Worm (Caenorhabditis elegans) whole organism, young adult: ENCODE data around the gene Y47D3B.12.

Source experiments
- B0035.1 ChIP-seq: sonication (generic microtip); optimal IDR thresholded peaks from 2 replicates; lab custom pipeline; 2016; ENCODE audit warnings: missing genetic modification characterization, mild to moderate bottlenecking, missing compliant biosample characterization, missing genotype, missing genetic modification reagents
- B0261.1 ChIP-seq: sonication (generic microtip); optimal IDR thresholded peaks from 2 replicates; lab custom pipeline; 2016; ENCODE audit warnings: mild to moderate bottlenecking, missing genetic modification characterization, moderate library complexity, missing compliant biosample characterization
- C17E4.6 ChIP-seq: fragments of 200-800 bp; sonication (Bioruptor generic); IDR thresholded peaks from 2 replicates; pipeline ENCODE4 v1.3.6; 2022; ENCODE audit warnings: missing genetic modification reagents, missing genetic modification characterization, missing compliant biosample characterization
- F39B2.1 ChIP-seq: fragments of 200-800 bp; sonication (Bioruptor generic); IDR thresholded peaks from 2 replicates; pipeline ENCODE4 v1.3.6; 2022; ENCODE audit warnings: missing genetic modification reagents, missing genetic modification characterization, missing compliant biosample characterization
- F49E8.2 ChIP-seq: sonication (generic microtip); optimal IDR thresholded peaks from 3 replicates; lab custom pipeline; 2017; ENCODE audit warnings: missing genetic modification characterization, mild to moderate bottlenecking, missing compliant biosample characterization, antibody characterized with exemption, moderate library complexity; ENCODE audit not compliant: insufficient read depth
- F52B5.7 ChIP-seq: sonication (generic microtip); optimal IDR thresholded peaks from 2 replicates; lab custom pipeline; 2016; ENCODE audit warnings: mild to moderate bottlenecking, missing genetic modification characterization, missing compliant biosample characterization
- K11D2.4 ChIP-seq: fragments of 200-800 bp; sonication (Bioruptor generic); IDR thresholded peaks from 2 replicates; pipeline ENCODE4 v1.3.6; 2022; ENCODE audit warnings: missing genetic modification reagents, missing genetic modification characterization, missing compliant biosample characterization
- K12H6.12 ChIP-seq: fragments of 200-800 bp; sonication (Bioruptor generic); optimal IDR thresholded peaks from 2 replicates; lab custom pipeline; 2018; ENCODE audit warnings: mild to moderate bottlenecking, missing genetic modification characterization, missing compliant biosample characterization
- T26A5.8 ChIP-seq: sonication (generic microtip); optimal IDR thresholded peaks from 2 replicates; lab custom pipeline; 2016; ENCODE audit warnings: missing genetic modification characterization, missing compliant biosample characterization
- Y95B8A.8 ChIP-seq: fragments of 200-800 bp; sonication (Bioruptor generic); IDR thresholded peaks from 2 replicates; pipeline ENCODE4 v1.3.6; 2022; ENCODE audit warnings: missing genetic modification reagents, missing genetic modification characterization, missing compliant biosample characterization
- ZK185.1 ChIP-seq: sonication (generic microtip); optimal IDR thresholded peaks from 2 replicates; lab custom pipeline; 2016; ENCODE audit warnings: mild to moderate bottlenecking, missing genetic modification characterization, missing compliant biosample characterization; ENCODE audit not compliant: poor library complexity, severe bottlenecking
- aptf-3 ChIP-seq: fragments of 200-800 bp; sonication (Bioruptor generic); IDR thresholded peaks from 2 replicates; pipeline ENCODE4 v1.3.6; 2022; ENCODE audit warnings: missing genetic modification characterization, missing compliant biosample characterization
- athp-1 ChIP-seq: sonication (generic microtip); optimal IDR thresholded peaks from 2 replicates; lab custom pipeline; 2017; ENCODE audit warnings: mild to moderate bottlenecking, missing genetic modification characterization, missing compliant biosample characterization
- attf-3 ChIP-seq: fragments of 200-800 bp; sonication (Bioruptor generic); conservative IDR thresholded peaks from 2 replicates; pipeline ENCODE4 v1.3.6; 2022; ENCODE audit warnings: missing genetic modification reagents, missing genetic modification characterization, missing compliant biosample characterization
- bed-2 ChIP-seq: fragments of 200-800 bp; sonication (Bioruptor generic); IDR thresholded peaks from 2 replicates; pipeline ENCODE4 v1.3.6; 2022; ENCODE audit warnings: missing genetic modification reagents, missing genetic modification characterization, missing compliant biosample characterization
- ceh-58 ChIP-seq: fragments of 200-800 bp; sonication (Bioruptor generic); IDR thresholded peaks from 2 replicates; pipeline ENCODE4 v1.3.6; 2022; ENCODE audit warnings: missing genetic modification characterization, missing compliant biosample characterization
- ceh-91 ChIP-seq: fragments of 200-800 bp; sonication (Bioruptor generic); IDR thresholded peaks from 2 replicates; pipeline ENCODE4 v1.3.6; 2022; ENCODE audit warnings: missing genetic modification reagents, missing genetic modification characterization, missing compliant biosample characterization
- chd-7 ChIP-seq: sonication (generic microtip); optimal IDR thresholded peaks from 2 replicates; lab custom pipeline; 2016; ENCODE audit warnings: mild to moderate bottlenecking, missing genetic modification characterization, moderate library complexity, missing compliant biosample characterization
- egrh-3 ChIP-seq: fragments of 200-800 bp; sonication (Bioruptor generic); IDR thresholded peaks from 2 replicates; pipeline ENCODE4 v1.3.6; 2022; ENCODE audit warnings: missing genetic modification reagents, missing genetic modification characterization, missing compliant biosample characterization
- ekl-4 ChIP-seq: fragments of 200-800 bp; sonication (Bioruptor generic); IDR thresholded peaks from 2 replicates; pipeline ENCODE4 v1.3.6; 2022; ENCODE audit warnings: missing genetic modification reagents, missing genetic modification characterization, missing compliant biosample characterization
- hlh-26 ChIP-seq: fragments of 200-800 bp; sonication (Bioruptor generic); conservative IDR thresholded peaks from 2 replicates; pipeline ENCODE4 v1.3.6; 2022; ENCODE audit warnings: missing genetic modification reagents, missing genetic modification characterization, missing compliant biosample characterization
- hsf-1 ChIP-seq: fragments of 200-800 bp; sonication (Bioruptor generic); IDR thresholded peaks from 2 replicates; pipeline ENCODE4 v1.3.6; 2022; ENCODE audit warnings: missing genetic modification reagents, missing genetic modification characterization, missing compliant biosample characterization
- lag-1 ChIP-seq: fragments of 200-800 bp; sonication (Bioruptor generic); IDR thresholded peaks from 2 replicates; pipeline ENCODE4 v1.3.6; 2022; ENCODE audit warnings: missing genetic modification reagents, missing genetic modification characterization, missing compliant biosample characterization
- lin-54 ChIP-seq: fragments of 200-800 bp; sonication (Bioruptor generic); optimal IDR thresholded peaks from 2 replicates; lab custom pipeline; 2018; ENCODE audit warnings: mild to moderate bottlenecking, missing genetic modification characterization, missing compliant biosample characterization
- lsy-27 ChIP-seq: sonication (generic microtip); optimal IDR thresholded peaks from 2 replicates; lab custom pipeline; 2017; ENCODE audit warnings: missing genetic modification characterization, mild to moderate bottlenecking, missing compliant biosample characterization, antibody characterized with exemption, missing genotype, borderline replicate concordance; ENCODE audit not compliant: insufficient read depth
- madf-6 ChIP-seq: fragments of 200-800 bp; sonication (Bioruptor generic); IDR thresholded peaks from 2 replicates; pipeline ENCODE4 v1.3.6; 2022; ENCODE audit warnings: missing genetic modification reagents, missing genetic modification characterization, missing compliant biosample characterization
- mel-28 ChIP-seq: sonication (generic microtip); optimal IDR thresholded peaks from 2 replicates; lab custom pipeline; 2016; ENCODE audit warnings: borderline replicate concordance, mild to moderate bottlenecking, missing genetic modification characterization, missing compliant biosample characterization
- nfya-1 ChIP-seq: sonication (generic microtip); optimal IDR thresholded peaks from 2 replicates; lab custom pipeline; 2017; ENCODE audit warnings: antibody characterized with exemption, missing compliant biosample characterization, missing genetic modification characterization, borderline replicate concordance; ENCODE audit not compliant: insufficient read depth
- nhr-179 ChIP-seq: sonication (generic microtip); optimal IDR thresholded peaks from 2 replicates; lab custom pipeline; 2016; ENCODE audit warnings: mild to moderate bottlenecking, missing genetic modification characterization, missing compliant biosample characterization
- nhr-27 ChIP-seq: fragments of 200-800 bp; sonication (Bioruptor generic); optimal IDR thresholded peaks from 2 replicates; lab custom pipeline; 2018; ENCODE audit warnings: mild to moderate bottlenecking, missing genetic modification characterization, moderate library complexity, missing compliant biosample characterization
- pha-4 ChIP-seq: fragments of 150-350 bp; sonication (generic microtip); optimal IDR thresholded peaks from 2 replicates; lab custom pipeline; 2014; ENCODE audit warnings: missing biosample characterization, missing genetic modification reagents, missing genetic modification characterization
- rcor-1 ChIP-seq: fragments of 200-800 bp; sonication (Bioruptor generic); IDR thresholded peaks from 2 replicates; pipeline ENCODE4 v1.3.6; 2022; ENCODE audit warnings: missing genetic modification reagents, missing genetic modification characterization, missing compliant biosample characterization
- rpc-1 ChIP-seq, 2 experiments: fragments of 150-350 bp in 1 of 2; sonication (generic microtip) in 1 of 2; optimal IDR thresholded peaks; 2 replicates each; lab custom pipeline; 2014 to 2018; ENCODE audit warnings: missing biosample characterization in 1 of 2, missing genetic modification characterization in 1 of 2, missing genetic modification reagents in 1 of 2, missing genotype in 1 of 2
- tbp1 ChIP-seq: fragments of 200-800 bp; sonication (Bioruptor generic); optimal IDR thresholded peaks from 2 replicates; lab custom pipeline; 2018; ENCODE audit warnings: mild to moderate bottlenecking, missing genetic modification characterization, missing compliant biosample characterization
- unc-62 ChIP-seq: fragments of 150-350 bp; optimal IDR thresholded peaks from 2 replicates; lab custom pipeline; 2014; ENCODE audit warnings: missing biosample characterization, missing genetic modification reagents, missing genetic modification characterization
- zfh-2 ChIP-seq: fragments of 200-800 bp; sonication (Bioruptor generic); conservative IDR thresholded peaks from 2 replicates; pipeline ENCODE4 v1.3.6; 2022; ENCODE audit warnings: missing genetic modification reagents, missing genetic modification characterization, missing compliant biosample characterization
- ztf-18 ChIP-seq: sonication (generic microtip); optimal IDR thresholded peaks from 2 replicates; lab custom pipeline; 2016; ENCODE audit warnings: missing genotype, mild to moderate bottlenecking, missing genetic modification characterization, missing compliant biosample characterization
- ztf-25 ChIP-seq: fragments of 200-800 bp; sonication (Bioruptor generic); IDR thresholded peaks from 2 replicates; pipeline ENCODE4 v1.3.6; 2022; ENCODE audit warnings: missing genetic modification reagents, missing genetic modification characterization, missing compliant biosample characterization
- ztf-26 ChIP-seq: sonication (generic microtip); optimal IDR thresholded peaks from 2 replicates; lab custom pipeline; 2017; ENCODE audit warnings: missing genetic modification characterization, missing compliant biosample characterization

Y47D3B.12 gene

DNA sequence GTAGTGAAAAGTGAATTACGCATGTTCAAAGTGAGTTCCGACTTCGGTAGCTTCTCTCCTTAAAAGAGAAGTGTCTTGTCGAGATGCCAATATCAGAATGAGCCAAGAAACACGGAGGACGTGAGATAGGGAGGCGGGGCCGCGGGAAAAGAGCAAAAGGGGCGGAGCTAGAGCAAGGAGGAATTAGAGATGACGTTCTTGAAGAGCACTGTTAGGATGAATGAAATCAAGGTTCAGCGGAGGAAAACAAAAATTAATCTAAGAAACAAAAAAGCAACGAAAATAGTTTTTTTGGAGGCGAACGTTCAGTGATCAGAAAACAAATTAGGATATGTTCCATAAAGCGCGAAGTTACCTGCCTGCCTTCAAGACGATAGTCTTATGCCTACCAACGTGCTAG lies 9.7 kb upstream of the Y47D3B.12 start, which contains the start of gene nlp-21:
nlp-21 (minus strand) TSS at position 101 of the 400 bp plus-strand sequence.
- no peak for TF ChIP-seq K11D2.4 (GFP tag; lab: Robert Waterston, UW)
- no peak for TF ChIP-seq attf-3 (GFP tag; lab: Robert Waterston, UW)
- no peak for TF ChIP-seq lag-1 (GFP tag; lab: Robert Waterston, UW)
- TF ChIP-seq madf-6: no peak
- no peak for TF ChIP-seq C17E4.6
- no peak for TF ChIP-seq T26A5.8
- TF ChIP-seq hsf-1 (GFP tag; lab: Robert Waterston, UW): no peak
- no peak for TF ChIP-seq B0261.1
- TF ChIP-seq unc-62: no peak
- no peak for TF ChIP-seq rpc-1 (optimal IDR thresholded peaks at IDR 0.05; lab: Kevin White, UChicago)
- TF ChIP-seq rpc-1 (tag; optimal IDR thresholded peaks at IDR 0.05; lab: Kevin White, UChicago): no peak
- no peak for TF ChIP-seq ztf-18 (tag; lab: Kevin White, UChicago)
- TF ChIP-seq pha-4 (tag; lab: Kevin White, UChicago): no peak
- no peak for TF ChIP-seq K12H6.12
- no peak for TF ChIP-seq nfya-1 (tag; lab: Kevin White, UChicago)
- TF ChIP-seq nhr-179 (tag; lab: Kevin White, UChicago): no peak
- no peak for TF ChIP-seq athp-1 (tag; lab: Kevin White, UChicago)
- no peak for TF ChIP-seq F52B5.7 (tag; lab: Kevin White, UChicago)
- no peak for TF ChIP-seq mel-28 (tag; lab: Kevin White, UChicago)
- TF ChIP-seq Y95B8A.8 (GFP tag; lab: Robert Waterston, UW): no peak
- TF ChIP-seq, all 124 proteins: peak for 0

DNA sequence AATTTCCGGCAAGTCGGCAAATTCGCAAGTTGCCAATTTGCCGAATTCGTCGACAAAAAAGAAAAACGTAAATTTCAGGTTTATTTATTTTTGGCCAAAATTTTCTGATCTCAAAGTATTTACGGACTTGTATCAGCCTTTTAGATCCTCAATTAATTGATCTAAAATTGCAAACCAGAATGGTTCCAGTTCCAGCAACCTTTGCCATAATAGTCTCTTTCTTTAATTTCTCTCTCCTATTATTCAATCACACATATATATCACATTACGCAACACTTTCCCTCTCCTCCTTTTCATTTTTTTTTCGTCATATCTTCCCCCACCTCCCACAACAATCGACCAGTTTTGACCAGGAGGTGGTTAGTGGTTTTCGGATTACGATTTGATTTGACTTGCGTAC lies 5.3 kb upstream of the Y47D3B.12 start, which contains the start of gene Y47D3B.3:
Y47D3B.3 (plus strand) TSS at position 301 of the 400 bp plus-strand sequence.
- TF ChIP-seq ztf-25 (GFP tag; lab: Robert Waterston, UW) (no peak), F39B2.1 (no peak), chd-7 (tag; lab: Kevin White, UChicago) (no peak), ztf-18 (tag; lab: Kevin White, UChicago) (no peak), bed-2 (GFP tag; lab: Robert Waterston, UW) (no peak), B0035.1 (tag; lab: Kevin White, UChicago) (no peak), C17E4.6 (no peak), ztf-26 (tag; lab: Kevin White, UChicago) (no peak), zfh-2 (GFP tag; lab: Robert Waterston, UW) (no peak), lin-54 (GFP tag; lab: Kevin White, UChicago) (no peak), rcor-1 (GFP tag; lab: Robert Waterston, UW) (no peak), tbp1 (GFP tag; lab: Kevin White, UChicago) (no peak), lsy-27 (tag; lab: Kevin White, UChicago) (no peak), K12H6.12 (no peak), nhr-27 (no peak), ekl-4 (GFP tag; lab: Robert Waterston, UW) (no peak), aptf-3 (GFP tag; lab: Robert Waterston, UW) (no peak), hlh-26 (GFP tag; lab: Robert Waterston, UW) (no peak), F49E8.2 (tag; lab: Kevin White, UChicago) (no peak), egrh-3 (GFP tag; lab: Robert Waterston, UW) (no peak)

DNA sequence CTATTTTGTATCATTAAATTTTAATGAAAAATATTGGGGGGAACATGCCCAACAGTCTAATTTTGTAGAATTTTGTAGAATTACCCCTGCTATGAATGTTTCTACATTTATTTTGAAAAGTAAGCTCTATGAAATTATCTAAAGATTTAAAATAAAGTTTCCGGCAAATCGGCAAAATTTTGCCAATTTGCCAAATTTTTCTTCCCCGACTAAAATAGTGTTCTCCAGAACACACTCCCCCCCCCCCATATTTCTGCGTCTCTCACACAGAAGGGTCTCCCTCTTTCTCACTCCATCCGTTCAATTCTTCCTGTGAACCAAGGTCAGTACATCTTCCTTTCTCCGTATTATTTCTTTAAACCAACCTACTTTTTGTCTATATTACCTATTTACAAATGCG lies 2.2 kb downstream of the Y47D3B.12 start, which contains the start of gene Y47D3B.4:
Y47D3B.4 (plus strand) TSS at position 301 of the 400 bp plus-strand sequence.
- no peak for TF ChIP-seq T26A5.8
- no peak for TF ChIP-seq tbp1 (GFP tag; lab: Kevin White, UChicago)
- no peak for TF ChIP-seq ZK185.1 (tag; lab: Kevin White, UChicago)
- no peak for TF ChIP-seq ceh-58
- no peak for TF ChIP-seq ceh-91 (GFP tag; lab: Robert Waterston, UW)
- TF ChIP-seq madf-6: no peak
- TF ChIP-seq F52B5.7 (tag; lab: Kevin White, UChicago): no peak
- no peak for TF ChIP-seq nhr-27
- no peak for TF ChIP-seq ztf-18 (tag; lab: Kevin White, UChicago)
- TF ChIP-seq egrh-3 (GFP tag; lab: Robert Waterston, UW): no peak
